Fruit fly (Drosophila melanogaster) whole organism, embryonic: Measurements from ENCODE around the gene Dhc64C.

Source experiments
- Adf1 ChIP-seq: fragments of 200-800 bp; sonication (Bioruptor generic); IDR thresholded peaks from 2 replicates; pipeline ENCODE4 v1.3.6; 2022; ENCODE audit warnings: missing biosample characterization, missing genetic modification characterization
- Aef1 ChIP-seq: fragments of 200-800 bp; sonication (Bioruptor generic); IDR thresholded peaks from 3 replicates; pipeline ENCODE4 v1.3.6; 2022; ENCODE audit warnings: missing biosample characterization, missing genetic modification characterization
- Atf3 ChIP-seq: fragments of 200-800 bp; sonication (Bioruptor generic); optimal IDR thresholded peaks from 3 replicates; lab custom pipeline; 2016; ENCODE audit warnings: missing biosample characterization, missing genetic modification characterization
- Awh ChIP-seq: fragments of 200-800 bp; sonication (Bioruptor generic); IDR thresholded peaks from 2 replicates; pipeline ENCODE4, ENCODE4 v1.3.6; 2022; ENCODE audit warnings: missing biosample characterization, missing genetic modification characterization
- Bteb2 ChIP-seq: fragments of 200-800 bp; sonication (Bioruptor generic); optimal IDR thresholded peaks from 2 replicates; lab custom pipeline; 2016; ENCODE audit warnings: missing biosample characterization, missing genetic modification characterization
- CG10654 ChIP-seq: fragments of 200-800 bp; sonication (Bioruptor generic); optimal IDR thresholded peaks from 2 replicates; lab custom pipeline; 2016; ENCODE audit warnings: missing biosample characterization, missing genetic modification characterization
- CG14965 ChIP-seq: fragments of 200-800 bp; sonication (Bioruptor generic); optimal IDR thresholded peaks from 2 replicates; lab custom pipeline; 2016; ENCODE audit warnings: missing biosample characterization, missing genetic modification characterization, borderline replicate concordance
- CG15269 ChIP-seq: fragments of 200-800 bp; sonication (Bioruptor generic); optimal IDR thresholded peaks from 2 replicates; lab custom pipeline; 2018; ENCODE audit warnings: missing biosample characterization, mild to moderate bottlenecking, missing genetic modification characterization, moderate library complexity
- CG15479 ChIP-seq: fragments of 200-800 bp; sonication (Bioruptor generic); optimal IDR thresholded peaks from 3 replicates; lab custom pipeline; 2019; ENCODE audit warnings: missing biosample characterization, mild to moderate bottlenecking, missing genetic modification characterization, moderate library complexity
- CG15514 ChIP-seq: fragments of 200-800 bp; sonication (Bioruptor generic); optimal IDR thresholded peaks from 3 replicates; lab custom pipeline; 2017; ENCODE audit warnings: missing biosample characterization, missing genetic modification characterization, mild to moderate bottlenecking, moderate library complexity, missing genetic modification reagents
- CG15601 ChIP-seq: fragments of 200-800 bp; sonication (Bioruptor generic); optimal IDR thresholded peaks from 3 replicates; lab custom pipeline; 2019; ENCODE audit warnings: missing biosample characterization, mild to moderate bottlenecking, missing genetic modification characterization, moderate library complexity
- CG1602 ChIP-seq: fragments of 200-800 bp; sonication (Bioruptor generic); optimal IDR thresholded peaks from 3 replicates; lab custom pipeline; 2016; ENCODE audit warnings: missing biosample characterization, missing genetic modification characterization
- CG1832 ChIP-seq: fragments of 200-800 bp; sonication (Bioruptor generic); optimal IDR thresholded peaks from 2 replicates; lab custom pipeline; 2017; ENCODE audit warnings: missing biosample characterization, mild to moderate bottlenecking, missing genetic modification characterization, inconsistent platforms
- CG3065 ChIP-seq: fragments of 200-800 bp; sonication (Bioruptor generic); optimal IDR thresholded peaks from 2 replicates; lab custom pipeline; 2016; ENCODE audit warnings: missing biosample characterization, missing genetic modification characterization
- CG4820 ChIP-seq: fragments of 200-800 bp; sonication (Bioruptor generic); optimal IDR thresholded peaks from 3 replicates; lab custom pipeline; 2016; ENCODE audit warnings: missing biosample characterization, missing genetic modification characterization
- CG6791 ChIP-seq: fragments of 200-800 bp; sonication (Bioruptor generic); IDR thresholded peaks from 3 replicates; pipeline ENCODE4 v1.3.6; 2022; ENCODE audit warnings: missing biosample characterization, missing genetic modification characterization; ENCODE audit not compliant: partially characterized antibody
- CG7839 ChIP-seq: fragments of 200-800 bp; sonication (Bioruptor generic); optimal IDR thresholded peaks from 3 replicates; lab custom pipeline; 2018; ENCODE audit warnings: missing biosample characterization, mild to moderate bottlenecking, missing genetic modification characterization, moderate library complexity
- CG7963 ChIP-seq: fragments of 200-800 bp; sonication (Bioruptor generic); IDR thresholded peaks from 3 replicates; pipeline ENCODE4 v1.3.6; 2022; ENCODE audit warnings: missing biosample characterization, missing genetic modification characterization; ENCODE audit not compliant: partially characterized antibody
- CG8478 ChIP-seq: fragments of >200 bp; optimal IDR thresholded peaks from 2 replicates; lab custom pipeline; 2018
- CG8944 ChIP-seq: fragments of 200-800 bp; sonication (Bioruptor generic); optimal IDR thresholded peaks from 3 replicates; lab custom pipeline; 2016; ENCODE audit warnings: missing biosample characterization, missing genetic modification characterization
- CG9797 ChIP-seq: fragments of 200-800 bp; sonication (Bioruptor generic); optimal IDR thresholded peaks from 3 replicates; lab custom pipeline; 2018; ENCODE audit warnings: missing biosample characterization, mild to moderate bottlenecking, missing genetic modification characterization
- Dek ChIP-seq: fragments of 200-800 bp; sonication (Bioruptor generic); optimal IDR thresholded peaks from 3 replicates; lab custom pipeline; 2019; ENCODE audit warnings: missing biosample characterization, mild to moderate bottlenecking, missing genetic modification characterization, moderate library complexity
- Dref ChIP-seq: fragments of 200-800 bp; sonication (Bioruptor generic); IDR thresholded peaks from 2 replicates; pipeline ENCODE4 v1.3.6; 2022; ENCODE audit warnings: missing biosample characterization, missing genetic modification characterization
- Hey ChIP-seq: fragments of 200-800 bp; sonication (Bioruptor generic); optimal IDR thresholded peaks from 3 replicates; lab custom pipeline; 2018; ENCODE audit warnings: missing biosample characterization, mild to moderate bottlenecking, missing genetic modification characterization
- Hmr ChIP-seq: fragments of 200-800 bp; sonication (Bioruptor generic); optimal IDR thresholded peaks from 3 replicates; lab custom pipeline; 2017; ENCODE audit warnings: mild to moderate bottlenecking, missing biosample characterization, missing genetic modification reagents, missing genetic modification characterization
- Meics ChIP-seq: fragments of 200-800 bp; sonication (Bioruptor generic); optimal IDR thresholded peaks from 2 replicates; lab custom pipeline; 2017; ENCODE audit warnings: missing biosample characterization, mild to moderate bottlenecking, missing genetic modification characterization
- Nf-YA ChIP-seq: fragments of 200-800 bp; sonication (Bioruptor generic); IDR thresholded peaks from 2 replicates; pipeline ENCODE4 v1.3.6; 2022; ENCODE audit warnings: missing biosample characterization, missing genetic modification characterization
- Nf-YC ChIP-seq: fragments of 200-800 bp; optimal IDR thresholded peaks from 3 replicates; lab custom pipeline; 2019; ENCODE audit warnings: missing biosample characterization, mild to moderate bottlenecking, missing genetic modification characterization, moderate library complexity
- Trl ChIP-seq, 3 experiments: fragments of >200 bp in 2 of 3; fragments of 200-800 bp in 1 of 3; sonication (Bioruptor generic) in 1 of 3; optimal IDR thresholded peaks; 2 replicates in 1 of 3; 3 replicates in 2 of 3; lab custom pipeline; 2016 to 2017; ENCODE audit warnings: missing biosample characterization in 1 of 3, missing genetic modification characterization in 1 of 3
- ab ChIP-seq: fragments of 200-800 bp; sonication (Bioruptor generic); optimal IDR thresholded peaks from 2 replicates; lab custom pipeline; 2016; ENCODE audit warnings: missing biosample characterization, missing genetic modification characterization
- ap ChIP-seq: fragments of 200-800 bp; sonication (Bioruptor generic); IDR thresholded peaks from 2 replicates; pipeline ENCODE4 v1.3.6; 2022; ENCODE audit warnings: missing biosample characterization, missing genetic modification characterization
- ato ChIP-seq: fragments of 200-800 bp; sonication (Bioruptor generic); IDR thresholded peaks from 2 replicates; pipeline ENCODE4 v1.3.6; 2022; ENCODE audit warnings: missing biosample characterization, missing genetic modification characterization; ENCODE audit not compliant: partially characterized antibody
- btn ChIP-seq: fragments of 200-800 bp; sonication (Bioruptor generic); optimal IDR thresholded peaks from 2 replicates; lab custom pipeline; 2016; ENCODE audit warnings: missing biosample characterization, missing genetic modification characterization
- cg ChIP-seq: fragments of 200-800 bp; sonication (Bioruptor generic); optimal IDR thresholded peaks from 3 replicates; lab custom pipeline; 2019; ENCODE audit warnings: missing biosample characterization, mild to moderate bottlenecking, missing genetic modification characterization, moderate library complexity
- ci ChIP-seq: fragments of 200-800 bp; sonication (Bioruptor generic); IDR thresholded peaks from 3 replicates; pipeline ENCODE4 v1.3.6; 2022; ENCODE audit warnings: missing biosample characterization, missing genetic modification characterization
- crc ChIP-seq: fragments of 200-800 bp; sonication (Bioruptor generic); optimal IDR thresholded peaks from 2 replicates; lab custom pipeline; 2016; ENCODE audit warnings: missing biosample characterization, missing genetic modification characterization
- cwo ChIP-seq: fragments of 200-800 bp; sonication (Bioruptor generic); optimal IDR thresholded peaks from 3 replicates; lab custom pipeline; 2017; ENCODE audit warnings: missing biosample characterization, missing genetic modification characterization, mild to moderate bottlenecking, moderate library complexity, missing genetic modification reagents
- dmrt99B ChIP-seq: fragments of 200-800 bp; sonication (Bioruptor generic); optimal IDR thresholded peaks from 2 replicates; lab custom pipeline; 2018; ENCODE audit warnings: missing biosample characterization, mild to moderate bottlenecking, missing genetic modification characterization, moderate library complexity
- exex ChIP-seq: fragments of 200-800 bp; sonication (Bioruptor generic); optimal IDR thresholded peaks from 4 replicates; lab custom pipeline; 2018; ENCODE audit warnings: missing biosample characterization, mild to moderate bottlenecking, missing genetic modification characterization, moderate library complexity
- eyg ChIP-seq: fragments of 200-800 bp; sonication (Bioruptor generic); optimal IDR thresholded peaks from 3 replicates; lab custom pipeline; 2016; ENCODE audit warnings: missing biosample characterization, missing genetic modification characterization
- fd64A ChIP-seq: fragments of 200-800 bp; sonication (Bioruptor generic); optimal IDR thresholded peaks from 3 replicates; lab custom pipeline; 2018; ENCODE audit warnings: missing biosample characterization, mild to moderate bottlenecking, missing genetic modification characterization
- grn ChIP-seq: fragments of 200-800 bp; sonication (Bioruptor generic); optimal IDR thresholded peaks from 3 replicates; lab custom pipeline; 2017; ENCODE audit warnings: missing biosample characterization, missing genetic modification characterization
- knrl ChIP-seq: fragments of 200-800 bp; sonication (Bioruptor generic); IDR thresholded peaks from 3 replicates; pipeline ENCODE4 v1.3.6; 2022; ENCODE audit warnings: missing biosample characterization, missing genetic modification characterization; ENCODE audit not compliant: partially characterized antibody
- row ChIP-seq: fragments of 200-800 bp; sonication (Bioruptor generic); IDR thresholded peaks from 3 replicates; pipeline ENCODE4 v1.3.6; 2022; ENCODE audit warnings: missing biosample characterization, missing genetic modification characterization
- sisA ChIP-seq: fragments of 200-800 bp; sonication (Bioruptor generic); IDR thresholded peaks from 2 replicates; pipeline ENCODE4 v1.3.6; 2022; ENCODE audit warnings: missing biosample characterization, missing genetic modification characterization
- tll ChIP-seq, 2 experiments: fragments of 200-800 bp in 1 of 2; fragments of >200 bp in 1 of 2; sonication (Bioruptor generic) in 1 of 2; optimal IDR thresholded peaks; 2 replicates each; lab custom pipeline; 2017 to 2019; ENCODE audit warnings: missing biosample characterization in 2 of 2, missing genetic modification characterization in 2 of 2, mild to moderate bottlenecking in 1 of 2, moderate library complexity in 1 of 2
- twi ChIP-seq: fragments of 200-800 bp; optimal IDR thresholded peaks from 2 replicates; lab custom pipeline; 2019; ENCODE audit warnings: missing biosample characterization, mild to moderate bottlenecking, missing genetic modification characterization, moderate library complexity
- zen ChIP-seq: fragments of 200-800 bp; sonication (Bioruptor generic); optimal IDR thresholded peaks from 3 replicates; lab custom pipeline; 2018; ENCODE audit warnings: missing biosample characterization, mild to moderate bottlenecking, missing genetic modification characterization, moderate library complexity

Gene Dhc64C

DNA sequence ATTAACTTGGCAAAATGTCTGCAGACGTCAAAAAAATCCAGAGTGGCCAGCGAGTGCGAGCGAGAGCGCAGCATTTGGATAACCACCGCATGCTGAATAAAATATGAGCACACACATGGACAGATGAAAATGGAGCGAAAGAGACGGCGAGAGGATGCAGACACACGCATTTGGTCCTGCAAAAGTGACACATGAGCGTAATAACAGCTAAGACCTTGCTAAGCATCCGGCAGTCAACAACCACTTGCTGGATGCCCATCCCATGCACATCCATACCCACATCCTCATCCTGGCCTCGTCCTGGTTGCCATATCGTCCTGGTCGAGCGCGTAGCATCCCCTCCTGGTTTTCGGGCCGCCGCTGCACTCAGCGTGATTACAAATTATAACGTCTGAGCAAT is 17.2 kb upstream of the Dhc64C start:
- TF ChIP-seq cg (GFP tag; lab: Kevin White, UChicago) (peak; percentile 45), ato (no peak), ap (no peak), zen (tag; lab: Kevin White, UChicago) (peak; percentile 23), CG8478 (lab: Kevin White, UChicago) (peak; percentile 65), Nf-YC (peak; percentile 63), tll (GFP tag; optimal IDR thresholded peaks at IDR 0.05; lab: Kevin White, UChicago) (peak in 1 of 2 experiments; percentile 47), Meics (no peak), CG14965 (GFP tag; lab: Kevin White, UChicago) (no peak), Adf1 (GFP tag; lab: Robert Waterston, UW) (no peak), twi (peak; percentile 61), CG15479 (GFP tag; lab: Kevin White, UChicago) (peak; percentile 14), Aef1 (no peak), Hey (peak; percentile 22), Trl (optimal IDR thresholded peaks at IDR 0.05; lab: Kevin White, UChicago) (no peak), Trl (GFP tag; optimal IDR thresholded peaks at IDR 0.05; lab: Kevin White, UChicago) (no peak), CG15601 (tag; lab: Kevin White, UChicago) (no peak), cwo (GFP tag; lab: Kevin White, UChicago) (no peak), exex (tag; lab: Kevin White, UChicago) (no peak), CG1832 (GFP tag; lab: Kevin White, UChicago) (peak; percentile 27), Atf3 (no peak)

DNA sequence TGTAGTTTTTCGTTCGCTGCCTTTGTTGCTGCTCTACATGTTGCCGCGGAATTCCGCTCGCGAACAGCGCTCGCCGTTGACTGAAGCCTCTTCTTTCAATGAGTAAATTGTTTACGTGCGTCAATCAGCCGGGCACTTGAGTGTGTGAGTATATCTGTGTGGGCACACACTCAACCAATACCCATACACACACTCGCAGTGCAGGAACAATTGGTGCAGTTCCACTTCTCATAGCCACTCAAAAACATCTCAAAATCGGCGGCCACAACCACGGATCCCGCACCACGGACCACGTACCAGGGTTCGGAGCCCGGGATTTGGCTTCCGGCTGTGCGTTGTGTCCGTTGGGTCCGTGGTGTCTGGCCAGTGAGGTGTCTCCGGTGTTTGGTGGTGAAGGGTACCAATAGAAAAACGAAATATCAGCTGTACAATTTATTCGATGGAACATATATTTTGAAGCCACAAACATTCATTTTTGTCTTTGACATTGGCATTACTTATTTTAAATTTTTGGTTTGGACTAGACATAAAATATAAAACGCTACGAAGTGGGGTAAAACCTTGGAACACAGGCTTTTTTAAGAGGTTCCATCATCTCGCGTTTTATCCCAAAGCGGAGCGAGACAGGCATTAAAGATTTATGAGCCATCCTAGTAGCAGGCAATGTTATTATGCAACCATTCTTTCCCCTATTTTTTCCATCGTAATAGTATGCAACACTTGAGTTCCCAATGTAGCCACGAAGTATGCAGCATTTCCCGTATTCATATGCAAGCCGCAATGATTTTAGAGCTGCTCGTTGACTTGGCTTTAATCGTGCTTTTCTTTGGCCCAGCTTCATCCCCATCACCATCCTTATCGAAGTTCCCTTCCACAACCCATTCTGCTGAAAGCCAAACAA is 14.8 kb upstream of the Dhc64C start, which contains the start of gene CG13707:
CG13707 (minus strand) TSS at position 70 of the 901 bp plus-strand sequence.
- TF ChIP-seq CG1832 (GFP tag; lab: Kevin White, UChicago) (no peak), CG3065 (no peak), Dref (GFP tag; lab: Robert Waterston, UW) (0 out of 2 replicates have a peak, but pooled peaks have one; percentile 17), row (GFP tag; lab: Robert Waterston, UW) (peak; percentile 51; the same call in 2 of the 3 replicates), Nf-YA (GFP tag; lab: Robert Waterston, UW) (no peak), btn (GFP tag; lab: Kevin White, UChicago) (no peak), CG7963 (GFP tag; lab: Robert Waterston, UW) (no peak), knrl (GFP tag; lab: Robert Waterston, UW) (no peak), CG6791 (no peak), crc (GFP tag; lab: Kevin White, UChicago) (no peak), Bteb2 (no peak), CG10654 (GFP tag; lab: Kevin White, UChicago) (no peak), CG15514 (GFP tag; lab: Kevin White, UChicago) (peak; percentile 48), sisA (GFP tag; lab: Robert Waterston, UW) (no peak), CG9797 (GFP tag; lab: Kevin White, UChicago) (no peak), ato (no peak), ab (GFP tag; lab: Kevin White, UChicago) (no peak), Hmr (GFP tag; lab: Kevin White, UChicago) (peak; percentile 35), ci (GFP tag; lab: Robert Waterston, UW) (peak; percentile 54; the same call in 2 of the 3 replicates), fd64A (GFP tag; lab: Kevin White, UChicago) (peak; percentile 17), Dek (tag; lab: Kevin White, UChicago) (no peak), CG1602 (GFP tag; lab: Kevin White, UChicago) (no peak), CG7839 (tag; lab: Kevin White, UChicago) (no peak), CG4820 (GFP tag; lab: Kevin White, UChicago) (no peak), CG15269 (no peak), Awh (peak; percentile 59; the same call in 1 of the 2 replicates), CG8944 (GFP tag; lab: Kevin White, UChicago) (no peak), eyg (GFP tag; lab: Kevin White, UChicago) (no peak), grn (GFP tag; lab: Kevin White, UChicago) (no peak), dmrt99B (tag; lab: Kevin White, UChicago) (peak; percentile 8)
